Worm (Caenorhabditis elegans) whole organism, late embryonic: ENCODE measurements around the gene lmp-1.

Experiments used
- C08G9.2 ChIP-seq: sonication (generic microtip); optimal IDR thresholded peaks from 2 replicates; lab custom pipeline; 2016; ENCODE audit warnings: mild to moderate bottlenecking, missing genetic modification characterization, moderate library complexity, missing compliant biosample characterization
- T23F11.4 ChIP-seq: fragments of 200-800 bp; sonication (Bioruptor generic); optimal IDR thresholded peaks from 2 replicates; lab custom pipeline; 2018; ENCODE audit warnings: mild to moderate bottlenecking, missing genetic modification characterization, missing compliant biosample characterization
- Y22D7AL.16 ChIP-seq: sonication (generic microtip); optimal IDR thresholded peaks from 2 replicates; lab custom pipeline; 2016; ENCODE audit warnings: missing genetic modification characterization, missing compliant biosample characterization
- ahr-1 ChIP-seq: sonication (generic microtip); optimal IDR thresholded peaks from 2 replicates; lab custom pipeline; 2016; ENCODE audit warnings: missing genetic modification characterization, missing compliant biosample characterization
- ama-1 ChIP-seq: fragments of 150-350 bp; optimal IDR thresholded peaks from 2 replicates; lab custom pipeline; 2014
- ceh-14 ChIP-seq: sonication (generic microtip); optimal IDR thresholded peaks from 2 replicates; lab custom pipeline; 2016; ENCODE audit warnings: missing genotype, missing genetic modification characterization, missing compliant biosample characterization
- ceh-18 ChIP-seq: sonication (generic microtip); optimal IDR thresholded peaks from 2 replicates; lab custom pipeline; 2016; ENCODE audit warnings: missing genetic modification characterization, missing compliant biosample characterization
- ceh-19 ChIP-seq: fragments of 200-800 bp; sonication (Bioruptor generic); optimal IDR thresholded peaks from 2 replicates; lab custom pipeline; 2018; ENCODE audit warnings: mild to moderate bottlenecking, missing genetic modification characterization, missing compliant biosample characterization
- ceh-22 ChIP-seq: sonication (generic microtip); optimal IDR thresholded peaks from 2 replicates; lab custom pipeline; 2017; ENCODE audit warnings: missing biosample characterization, missing genetic modification characterization
- ceh-24 ChIP-seq: sonication (generic microtip); optimal IDR thresholded peaks from 2 replicates; lab custom pipeline; 2016; ENCODE audit warnings: mild to moderate bottlenecking, missing genetic modification characterization, missing compliant biosample characterization
- ceh-30 ChIP-seq: fragments of 150-350 bp; optimal IDR thresholded peaks from 2 replicates; lab custom pipeline; 2014; ENCODE audit warnings: missing biosample characterization, missing genetic modification characterization
- ceh-31 ChIP-seq: sonication (generic microtip); optimal IDR thresholded peaks from 2 replicates; lab custom pipeline; 2016; ENCODE audit warnings: missing genetic modification characterization, missing compliant biosample characterization
- ceh-34 ChIP-seq: sonication (generic microtip); optimal IDR thresholded peaks from 2 replicates; lab custom pipeline; 2016; ENCODE audit warnings: mild to moderate bottlenecking, missing genetic modification characterization, missing compliant biosample characterization
- ceh-48 ChIP-seq: sonication (generic microtip); optimal IDR thresholded peaks from 2 replicates; lab custom pipeline; 2016; ENCODE audit warnings: missing genetic modification characterization, inconsistent platforms, missing compliant biosample characterization
- ceh-6 ChIP-seq: fragments of 200-800 bp; sonication (Bioruptor generic); optimal IDR thresholded peaks from 2 replicates; lab custom pipeline; 2018; ENCODE audit warnings: mild to moderate bottlenecking, missing genetic modification characterization, missing compliant biosample characterization
- che-1 ChIP-seq: sonication (generic microtip); optimal IDR thresholded peaks from 2 replicates; lab custom pipeline; 2016; ENCODE audit warnings: mild to moderate bottlenecking, missing genetic modification characterization, missing compliant biosample characterization
- elt-4 ChIP-seq: sonication (generic microtip); optimal IDR thresholded peaks from 2 replicates; lab custom pipeline; 2016; ENCODE audit warnings: missing genetic modification characterization, missing compliant biosample characterization
- ets-4 ChIP-seq: sonication (generic microtip); optimal IDR thresholded peaks from 2 replicates; lab custom pipeline; 2016; ENCODE audit warnings: missing genetic modification characterization, missing compliant biosample characterization
- fax-1 ChIP-seq: sonication (generic microtip); optimal IDR thresholded peaks from 2 replicates; lab custom pipeline; 2016; ENCODE audit warnings: missing genotype, missing genetic modification characterization, missing compliant biosample characterization
- fkh-10 ChIP-seq: fragments of 150-350 bp; optimal IDR thresholded peaks from 2 replicates; lab custom pipeline; 2014; ENCODE audit warnings: missing biosample characterization, missing genetic modification reagents, missing genetic modification characterization
- hlh-13 ChIP-seq: fragments of 200-800 bp; sonication (Bioruptor generic); optimal IDR thresholded peaks from 2 replicates; lab custom pipeline; 2018; ENCODE audit warnings: mild to moderate bottlenecking, missing genetic modification characterization, missing compliant biosample characterization
- hlh-15 ChIP-seq: sonication (generic microtip); optimal IDR thresholded peaks from 2 replicates; lab custom pipeline; 2016; ENCODE audit warnings: missing genetic modification characterization, missing compliant biosample characterization
- hlh-30 ChIP-seq: sonication (generic microtip); optimal IDR thresholded peaks from 2 replicates; lab custom pipeline; 2017; ENCODE audit warnings: antibody characterized with exemption, missing genetic modification characterization, missing compliant biosample characterization; ENCODE audit not compliant: insufficient read depth
- hlh-6 ChIP-seq: sonication (generic microtip); optimal IDR thresholded peaks from 2 replicates; lab custom pipeline; 2016; ENCODE audit warnings: missing genotype, missing genetic modification characterization, missing compliant biosample characterization
- hlh-8 ChIP-seq: sonication (generic microtip); optimal IDR thresholded peaks from 2 replicates; lab custom pipeline; 2016; ENCODE audit warnings: missing genotype, missing genetic modification characterization, missing compliant biosample characterization
- lim-6 ChIP-seq: sonication (generic microtip); optimal IDR thresholded peaks from 2 replicates; lab custom pipeline; 2016; ENCODE audit warnings: missing genetic modification characterization, missing compliant biosample characterization
- lin-11 ChIP-seq: fragments of 200-800 bp; sonication (Bioruptor generic); optimal IDR thresholded peaks from 2 replicates; lab custom pipeline; 2018; ENCODE audit warnings: mild to moderate bottlenecking, missing genetic modification characterization, missing compliant biosample characterization
- mec-3 ChIP-seq: sonication (generic microtip); optimal IDR thresholded peaks from 2 replicates; lab custom pipeline; 2016; ENCODE audit warnings: borderline replicate concordance, missing genetic modification characterization, missing compliant biosample characterization
- nfya-1 ChIP-seq: sonication (generic microtip); optimal IDR thresholded peaks from 2 replicates; lab custom pipeline; 2017; ENCODE audit warnings: missing genetic modification characterization, mild to moderate bottlenecking, missing compliant biosample characterization, antibody characterized with exemption, moderate library complexity
- nhr-232 ChIP-seq: sonication (generic microtip); optimal IDR thresholded peaks from 2 replicates; lab custom pipeline; 2016; ENCODE audit warnings: missing genetic modification characterization, missing compliant biosample characterization
- pag-3 ChIP-seq: sonication (generic microtip); optimal IDR thresholded peaks from 2 replicates; lab custom pipeline; 2016; ENCODE audit warnings: missing compliant biosample characterization, missing genetic modification characterization, borderline replicate concordance
- pat-9 ChIP-seq: fragments of 200-800 bp; sonication (Bioruptor generic); optimal IDR thresholded peaks from 2 replicates; lab custom pipeline; 2018; ENCODE audit warnings: mild to moderate bottlenecking, missing genetic modification characterization, moderate library complexity, missing compliant biosample characterization
- pax-1 ChIP-seq: fragments of 150-350 bp; optimal IDR thresholded peaks from 2 replicates; lab custom pipeline; 2014; ENCODE audit warnings: missing biosample characterization, missing genetic modification characterization
- pha-2 ChIP-seq: sonication (generic microtip); optimal IDR thresholded peaks from 2 replicates; lab custom pipeline; 2017; ENCODE audit warnings: mild to moderate bottlenecking, missing genetic modification characterization, missing compliant biosample characterization
- ref-2 ChIP-seq: sonication (generic microtip); optimal IDR thresholded peaks from 2 replicates; lab custom pipeline; 2016; ENCODE audit warnings: missing genetic modification characterization, missing compliant biosample characterization
- rnt-1 ChIP-seq: sonication (generic microtip); optimal IDR thresholded peaks from 2 replicates; lab custom pipeline; 2016; ENCODE audit warnings: missing genetic modification characterization, missing compliant biosample characterization
- sdc-2 ChIP-seq: sonication (generic microtip); optimal IDR thresholded peaks from 2 replicates; lab custom pipeline; 2016; ENCODE audit warnings: missing genotype, missing genetic modification characterization, missing compliant biosample characterization
- sox-2 ChIP-seq: fragments of 200-800 bp; sonication (Bioruptor generic); IDR thresholded peaks from 2 replicates; pipeline ENCODE4 v1.3.6; 2022; ENCODE audit warnings: missing genetic modification reagents, missing genetic modification characterization, missing compliant biosample characterization
- syd-9 ChIP-seq: sonication (generic microtip); optimal IDR thresholded peaks from 2 replicates; lab custom pipeline; 2016; ENCODE audit warnings: mild to moderate bottlenecking, missing genetic modification characterization, moderate library complexity, missing compliant biosample characterization
- tbx-2 ChIP-seq: sonication (generic microtip); optimal IDR thresholded peaks from 2 replicates; lab custom pipeline; 2016; ENCODE audit warnings: missing genetic modification characterization, missing compliant biosample characterization
- tbx-7 ChIP-seq: sonication (generic microtip); optimal IDR thresholded peaks from 2 replicates; lab custom pipeline; 2016; ENCODE audit warnings: missing genotype, missing genetic modification characterization, missing compliant biosample characterization
- ttx-3 ChIP-seq: sonication (generic microtip); optimal IDR thresholded peaks from 2 replicates; lab custom pipeline; 2016; ENCODE audit warnings: missing genetic modification reagents, missing genetic modification characterization, missing compliant biosample characterization
- unc-3 ChIP-seq, 2 experiments: fragments of 200-800 bp in 1 of 2; sonication (Bioruptor generic) in 1 of 2; sonication (generic microtip) in 1 of 2; conservative IDR thresholded peaks in 1 of 2; optimal IDR thresholded peaks in 1 of 2; 2 replicates each; pipeline versions ENCODE4 v1.3.6 to Lab custom; 2016 to 2022; ENCODE audit warnings: missing compliant biosample characterization in 2 of 2, missing genetic modification characterization in 2 of 2, missing genetic modification reagents in 1 of 2
- unc-42 ChIP-seq: sonication (generic microtip); optimal IDR thresholded peaks from 2 replicates; lab custom pipeline; 2016; ENCODE audit warnings: missing genotype, missing genetic modification characterization, missing compliant biosample characterization
- unc-55 ChIP-seq: sonication (generic microtip); optimal IDR thresholded peaks from 2 replicates; lab custom pipeline; 2017; ENCODE audit warnings: missing biosample characterization, missing genetic modification reagents, missing genetic modification characterization
- unc-86 ChIP-seq: sonication (generic microtip); optimal IDR thresholded peaks from 2 replicates; lab custom pipeline; 2016; ENCODE audit warnings: missing genetic modification characterization, missing compliant biosample characterization
- ztf-16 ChIP-seq: sonication (generic microtip); optimal IDR thresholded peaks from 2 replicates; lab custom pipeline; 2017; ENCODE audit warnings: missing genetic modification characterization, missing compliant biosample characterization

The lmp-1 gene

ce11 chrX:6382930-6383329 lies 5.4 kb upstream of the lmp-1 start:
- TF ChIP-seq lin-11 (tag; lab: Kevin White, UChicago) (no peak), ahr-1 (tag; lab: Kevin White, UChicago) (no peak), T23F11.4 (GFP tag; lab: Kevin White, UChicago) (no peak), Y22D7AL.16 (no peak), pax-1 (no peak), nhr-232 (tag; lab: Kevin White, UChicago) (no peak), ref-2 (tag; lab: Kevin White, UChicago) (no peak), elt-4 (no peak), unc-3 (GFP tag; conservative IDR thresholded peaks at IDR 0.05; lab: Robert Waterston, UW) (no peak), unc-3 (tag; optimal IDR thresholded peaks at IDR 0.05; lab: Kevin White, UChicago) (no peak), rnt-1 (tag; lab: Kevin White, UChicago) (no peak), ets-4 (tag; lab: Kevin White, UChicago) (no peak), lim-6 (tag; lab: Kevin White, UChicago) (no peak), tbx-2 (tag; lab: Kevin White, UChicago) (no peak), sox-2 (GFP tag; lab: Robert Waterston, UW) (no peak), ceh-19 (GFP tag; lab: Kevin White, UChicago) (no peak), pha-2 (tag; lab: Kevin White, UChicago) (no peak)

ce11 chrX:6378363-6378762 lies 879 bp upstream of the lmp-1 start:
- TF ChIP-seq ceh-18 (tag; lab: Kevin White, UChicago) (peak; percentile 31), ceh-48 (tag; lab: Kevin White, UChicago) (peak; percentile 30), ceh-6 (peak; percentile 35), ceh-14 (tag; lab: Kevin White, UChicago) (peak; percentile 68), sdc-2 (tag; lab: Kevin White, UChicago) (peak; percentile 62), pat-9 (peak; percentile 11), hlh-6 (tag; lab: Kevin White, UChicago) (peak; percentile 50), ceh-30 (tag; lab: Kevin White, UChicago) (no peak), ceh-34 (tag; lab: Kevin White, UChicago) (peak; percentile 50), ceh-19 (GFP tag; lab: Kevin White, UChicago) (peak; percentile 36), fkh-10 (no peak), pha-2 (tag; lab: Kevin White, UChicago) (no peak), ama-1 (lab: Kevin White, UChicago) (no peak), unc-55 (GFP tag; lab: Kevin White, UChicago) (peak; percentile 32), pag-3 (tag; lab: Kevin White, UChicago) (no peak), ztf-16 (tag; lab: Kevin White, UChicago) (no peak), Y22D7AL.16 (no peak), ceh-31 (peak; percentile 66), fax-1 (tag; lab: Kevin White, UChicago) (no peak), ref-2 (tag; lab: Kevin White, UChicago) (no peak), C08G9.2 (tag; lab: Kevin White, UChicago) (peak; percentile 40), hlh-30 (tag; lab: Kevin White, UChicago) (peak; percentile 11), rnt-1 (tag; lab: Kevin White, UChicago) (peak; percentile 28), syd-9 (peak; percentile 60), nfya-1 (tag; lab: Kevin White, UChicago) (peak; percentile 65), unc-42 (tag; lab: Kevin White, UChicago) (peak; percentile 62), tbx-2 (tag; lab: Kevin White, UChicago) (peak; percentile 77), hlh-8 (tag; lab: Kevin White, UChicago) (peak; percentile 9)

ce11 chrX:6374451-6374850 lies 3.0 kb downstream of the lmp-1 start, which contains the start of gene C03B1.1:
Gene C03B1.1 (plus strand): TSS chrX:6374751.
- no peak for TF ChIP-seq che-1
- TF ChIP-seq Y22D7AL.16: no peak
- TF ChIP-seq tbx-7: no peak
- no peak for TF ChIP-seq pag-3 (tag; lab: Kevin White, UChicago)
- TF ChIP-seq T23F11.4 (GFP tag; lab: Kevin White, UChicago): no peak
- no peak for TF ChIP-seq ceh-48 (tag; lab: Kevin White, UChicago)
- no peak for TF ChIP-seq unc-86
- no peak for TF ChIP-seq ceh-30 (tag; lab: Kevin White, UChicago)
- TF ChIP-seq ttx-3: no peak
- no peak for TF ChIP-seq tbx-2 (tag; lab: Kevin White, UChicago)
- TF ChIP-seq mec-3: no peak
- no peak for TF ChIP-seq syd-9
- TF ChIP-seq ceh-31: no peak
- TF ChIP-seq ceh-22 (tag; lab: Kevin White, UChicago): no peak
- no peak for TF ChIP-seq hlh-6 (tag; lab: Kevin White, UChicago)
- TF ChIP-seq hlh-13 (GFP tag; lab: Kevin White, UChicago): no peak
- TF ChIP-seq ceh-24 (tag; lab: Kevin White, UChicago): no peak
- no peak for TF ChIP-seq hlh-15 (tag; lab: Kevin White, UChicago)
- no peak for TF ChIP-seq pat-9
